Worm (Caenorhabditis elegans) whole organism, L4 larva: ENCODE measurements around the gene T19C9.10.

Source experiments
- dve-1 ChIP-seq: sonication (generic microtip); optimal IDR thresholded peaks from 2 replicates; lab custom pipeline; 2017; ENCODE audit warnings: antibody characterized with exemption, mild to moderate bottlenecking, missing genetic modification characterization, missing compliant biosample characterization; ENCODE audit not compliant: insufficient read depth
- ztf-7 ChIP-seq: fragments of 150-350 bp; optimal IDR thresholded peaks from 2 replicates; lab custom pipeline; 2014; ENCODE audit warnings: missing biosample characterization, missing genetic modification characterization

DNA sequence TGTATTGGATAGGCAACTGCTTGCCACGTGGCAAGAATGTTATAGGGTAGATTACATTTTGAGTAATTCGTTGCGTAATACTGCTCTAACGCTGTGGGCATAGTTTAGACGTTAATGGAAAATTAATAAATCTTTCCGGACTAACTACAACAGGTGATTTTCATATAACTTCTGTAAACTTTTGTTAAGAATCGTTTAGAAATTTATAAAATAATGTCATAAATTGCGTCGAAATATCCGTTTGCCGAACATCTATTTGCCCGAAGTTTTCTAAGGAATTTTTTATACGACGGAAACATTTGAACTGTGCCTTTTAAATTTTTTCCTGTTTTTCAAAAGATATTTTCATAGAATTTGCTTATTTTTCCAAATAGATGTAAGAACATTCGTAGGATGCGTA lies 10.3 kb upstream of the T19C9.10 start, which contains the start of gene srh-112:
- TF ChIP-seq dve-1 (tag; lab: Kevin White, UChicago): no peak
- no peak for TF ChIP-seq ztf-7 (tag; lab: Kevin White, UChicago)
